Fruit fly (Drosophila melanogaster) whole organism, prepupa: ENCODE measurements around the gene Irbp.
A peak's percentile ranks its signal among the peaks of the same experiment; 100 is the strongest.

Experiments used
- Blimp-1 ChIP-seq: fragments of 200-800 bp; sonication (Bioruptor generic); optimal IDR thresholded peaks from 3 replicates; lab custom pipeline; 2017; ENCODE audit warnings: missing biosample characterization, missing genetic modification characterization, mild to moderate bottlenecking, moderate library complexity, missing genetic modification reagents
- CG10631 ChIP-seq: fragments of 200-800 bp; sonication (Bioruptor generic); optimal IDR thresholded peaks from 2 replicates; lab custom pipeline; 2016; ENCODE audit warnings: missing biosample characterization, missing genetic modification characterization
- CG11294 ChIP-seq: fragments of 200-800 bp; sonication (Bioruptor generic); IDR thresholded peaks from 2 replicates; pipeline ENCODE4 v1.3.6; 2022; ENCODE audit warnings: missing biosample characterization, missing genetic modification characterization
- CG11762 ChIP-seq: fragments of 200-800 bp; sonication (Bioruptor generic); optimal IDR thresholded peaks from 3 replicates; lab custom pipeline; 2016; ENCODE audit warnings: missing biosample characterization, missing genetic modification characterization; ENCODE audit not compliant: insufficient read depth
- CG11902 ChIP-seq: fragments of 200-800 bp; sonication (Bioruptor generic); optimal IDR thresholded peaks from 3 replicates; lab custom pipeline; 2016; ENCODE audit warnings: missing biosample characterization, missing genetic modification characterization
- CG15336 ChIP-seq: fragments of 200-800 bp; sonication (Bioruptor generic); IDR thresholded peaks from 2 replicates; pipeline ENCODE4 v1.3.6; 2022; ENCODE audit warnings: missing biosample characterization, missing genetic modification characterization
- CG1621 ChIP-seq: fragments of 200-800 bp; sonication (Bioruptor generic); optimal IDR thresholded peaks from 3 replicates; lab custom pipeline; 2018; ENCODE audit warnings: missing biosample characterization, mild to moderate bottlenecking, missing genetic modification characterization
- CG16779 ChIP-seq: fragments of 200-800 bp; sonication (Bioruptor generic); optimal IDR thresholded peaks from 3 replicates; lab custom pipeline; 2017; ENCODE audit warnings: missing biosample characterization, mild to moderate bottlenecking, missing genetic modification characterization
- CG3032 ChIP-seq: fragments of 200-800 bp; optimal IDR thresholded peaks from 2 replicates; lab custom pipeline; 2019; ENCODE audit warnings: missing biosample characterization, mild to moderate bottlenecking, missing genetic modification characterization, moderate library complexity
- CG34406 ChIP-seq: fragments of 200-800 bp; sonication (Bioruptor generic); optimal IDR thresholded peaks from 3 replicates; lab custom pipeline; 2016; ENCODE audit warnings: missing biosample characterization, missing genetic modification characterization
- CG3919 ChIP-seq: fragments of 200-800 bp; sonication (Bioruptor generic); optimal IDR thresholded peaks from 3 replicates; lab custom pipeline; 2016; ENCODE audit warnings: missing biosample characterization, missing genetic modification characterization
- CG4318 ChIP-seq: fragments of 200-800 bp; sonication (Bioruptor generic); optimal IDR thresholded peaks from 3 replicates; lab custom pipeline; 2017; ENCODE audit warnings: missing biosample characterization, mild to moderate bottlenecking, missing genetic modification characterization
- CG6163 ChIP-seq: fragments of 200-800 bp; sonication (Bioruptor generic); IDR thresholded peaks from 3 replicates; pipeline ENCODE4 v1.3.6; 2022; ENCODE audit warnings: missing biosample characterization, missing genetic modification characterization
- CG6808 ChIP-seq: fragments of 200-800 bp; sonication (Bioruptor generic); optimal IDR thresholded peaks from 3 replicates; lab custom pipeline; 2017; ENCODE audit warnings: missing biosample characterization, missing genetic modification characterization, mild to moderate bottlenecking, moderate library complexity, missing genetic modification reagents
- CG6854 ChIP-seq: fragments of 200-800 bp; sonication (Bioruptor generic); optimal IDR thresholded peaks from 2 replicates; lab custom pipeline; 2017; ENCODE audit warnings: missing biosample characterization, mild to moderate bottlenecking, missing genetic modification characterization
- CG8119 ChIP-seq: fragments of 200-800 bp; sonication (Bioruptor generic); IDR thresholded peaks from 3 replicates; pipeline ENCODE4 v1.3.6; 2022; ENCODE audit warnings: missing biosample characterization, missing genetic modification characterization
- CG8319 ChIP-seq: fragments of 200-800 bp; sonication (Bioruptor generic); optimal IDR thresholded peaks from 3 replicates; lab custom pipeline; 2016; ENCODE audit warnings: missing biosample characterization, missing genetic modification characterization
- CG8632 ChIP-seq: fragments of 200-800 bp; sonication (Bioruptor generic); optimal IDR thresholded peaks from 3 replicates; lab custom pipeline; 2016; ENCODE audit warnings: missing biosample characterization, missing genetic modification characterization
- Eip75B ChIP-seq: fragments of 200-800 bp; sonication (Bioruptor generic); optimal IDR thresholded peaks from 3 replicates; lab custom pipeline; 2016; ENCODE audit warnings: missing biosample characterization, missing genetic modification characterization
- Eip78C ChIP-seq: fragments of 200-800 bp; sonication (Bioruptor generic); peaks from one replicate; lab custom pipeline; 2016; ENCODE audit warnings: missing biosample characterization, missing genetic modification characterization
- Eip93F ChIP-seq: fragments of 200-800 bp; sonication (Bioruptor generic); optimal IDR thresholded peaks from 2 replicates; lab custom pipeline; 2016; ENCODE audit warnings: missing biosample characterization, mild to moderate bottlenecking, missing genetic modification characterization
- Ets21C ChIP-seq: fragments of 200-800 bp; sonication (Bioruptor generic); optimal IDR thresholded peaks from 3 replicates; lab custom pipeline; 2016; ENCODE audit warnings: missing biosample characterization, missing genetic modification characterization
- Ets96B ChIP-seq: fragments of 200-800 bp; optimal IDR thresholded peaks from 2 replicates; lab custom pipeline; 2019; ENCODE audit warnings: missing biosample characterization, mild to moderate bottlenecking, missing genetic modification characterization, moderate library complexity
- Hr39 ChIP-seq: fragments of 200-800 bp; sonication (Bioruptor generic); optimal IDR thresholded peaks from 2 replicates; lab custom pipeline; 2016; ENCODE audit warnings: missing biosample characterization, missing genetic modification characterization
- Smox ChIP-seq: fragments of 200-800 bp; sonication (Bioruptor generic); optimal IDR thresholded peaks from 3 replicates; lab custom pipeline; 2016; ENCODE audit warnings: missing biosample characterization, missing genetic modification characterization
- Sox102F ChIP-seq: fragments of 200-800 bp; sonication (Bioruptor generic); optimal IDR thresholded peaks from 2 replicates; lab custom pipeline; 2016; ENCODE audit warnings: missing biosample characterization, mild to moderate bottlenecking, missing genetic modification characterization
- Sox14 ChIP-seq: fragments of 200-800 bp; sonication (Bioruptor generic); optimal IDR thresholded peaks from 3 replicates; lab custom pipeline; 2016; ENCODE audit warnings: missing biosample characterization, missing genetic modification characterization
- Sox15 ChIP-seq: fragments of 200-800 bp; sonication (Bioruptor generic); optimal IDR thresholded peaks from 3 replicates; lab custom pipeline; 2016; ENCODE audit warnings: missing biosample characterization, missing genetic modification characterization
- acj6 ChIP-seq: fragments of 200-800 bp; sonication (Bioruptor generic); optimal IDR thresholded peaks from 3 replicates; lab custom pipeline; 2016; ENCODE audit warnings: missing biosample characterization, missing genetic modification characterization
- cyc ChIP-seq: fragments of 200-800 bp; sonication (Bioruptor generic); optimal IDR thresholded peaks from 3 replicates; lab custom pipeline; 2016; ENCODE audit warnings: missing biosample characterization, missing genetic modification characterization
- eg ChIP-seq: fragments of 200-800 bp; sonication (Bioruptor generic); IDR thresholded peaks from 3 replicates; pipeline ENCODE4 v1.3.6; 2022; ENCODE audit warnings: missing biosample characterization, missing genetic modification characterization
- esn ChIP-seq: fragments of 200-800 bp; sonication (Bioruptor generic); optimal IDR thresholded peaks from 2 replicates; lab custom pipeline; 2016; ENCODE audit warnings: missing biosample characterization, mild to moderate bottlenecking, missing genetic modification characterization, moderate library complexity
- fd59A ChIP-seq: fragments of 200-800 bp; sonication (Bioruptor generic); optimal IDR thresholded peaks from 2 replicates; lab custom pipeline; 2017; ENCODE audit warnings: missing biosample characterization, mild to moderate bottlenecking, missing genetic modification characterization, missing genetic modification reagents
- lz ChIP-seq: fragments of 200-800 bp; sonication (Bioruptor generic); optimal IDR thresholded peaks from 3 replicates; lab custom pipeline; 2016; ENCODE audit warnings: missing biosample characterization, missing genetic modification characterization
- net ChIP-seq: fragments of 200-800 bp; sonication (Bioruptor generic); optimal IDR thresholded peaks from 3 replicates; lab custom pipeline; 2016; ENCODE audit warnings: missing biosample characterization, missing genetic modification characterization
- salr ChIP-seq, 2 experiments: fragments of 200-800 bp; sonication (Bioruptor generic); optimal IDR thresholded peaks; 3 replicates each; lab custom pipeline; 2016 to 2018; ENCODE audit warnings: missing biosample characterization in 2 of 2, missing genetic modification characterization in 2 of 2, mild to moderate bottlenecking in 1 of 2
- ss ChIP-seq, 2 experiments: fragments of 200-800 bp; sonication (Bioruptor generic); optimal IDR thresholded peaks; 2 replicates in 1 of 2; 3 replicates in 1 of 2; lab custom pipeline; 2017 to 2018; ENCODE audit warnings: mild to moderate bottlenecking in 2 of 2, missing biosample characterization in 2 of 2, missing genetic modification characterization in 2 of 2, moderate library complexity in 1 of 2
- svp ChIP-seq: fragments of 200-800 bp; sonication (Bioruptor generic); peaks from one replicate; lab custom pipeline; 2016; ENCODE audit warnings: missing biosample characterization, missing genetic modification characterization
- topi ChIP-seq: fragments of 200-800 bp; sonication (Bioruptor generic); optimal IDR thresholded peaks from 3 replicates; lab custom pipeline; 2016; ENCODE audit warnings: missing biosample characterization, missing genetic modification characterization
- vri ChIP-seq: fragments of 200-800 bp; sonication (Bioruptor generic); optimal IDR thresholded peaks from 3 replicates; lab custom pipeline; 2016; ENCODE audit warnings: missing biosample characterization, mild to moderate bottlenecking, missing genetic modification characterization

Irbp gene

dm6 chr3R:11370805-11371204 lies 39.0 kb upstream of the Irbp start:
- no peak for TF ChIP-seq CG16779 (tag; lab: Kevin White, UChicago)
- TF ChIP-seq Eip78C = no peak
- TF ChIP-seq Ets96B (tag; lab: Kevin White, UChicago) = no peak
- TF ChIP-seq Eip93F = no peak
- no peak for TF ChIP-seq CG15336 (GFP tag; lab: Robert Waterston, UW)
- TF ChIP-seq CG1621 (tag; lab: Kevin White, UChicago) = no peak
- TF ChIP-seq CG34406 (GFP tag; lab: Kevin White, UChicago) = no peak
- no peak for TF ChIP-seq ss (GFP tag; optimal IDR thresholded peaks at IDR 0.05; lab: Kevin White, UChicago)
- no peak for TF ChIP-seq Sox14
- no peak for TF ChIP-seq CG10631 (GFP tag; lab: Kevin White, UChicago)
- TF ChIP-seq CG11902 = no peak
- no peak for TF ChIP-seq Smox (GFP tag; lab: Kevin White, UChicago)
- TF ChIP-seq CG3032 = no peak
- TF ChIP-seq salr (GFP tag; optimal IDR thresholded peaks at IDR 0.05; lab: Kevin White, UChicago) = no peak
- no peak for TF ChIP-seq CG4318 (GFP tag; lab: Kevin White, UChicago)
- no peak for TF ChIP-seq CG8319 (GFP tag; lab: Kevin White, UChicago)

dm6 chr3R:11372053-11373016 lies 37.5 kb upstream of the Irbp start:
- no peak for TF ChIP-seq Hr39
- TF ChIP-seq CG3032 = no peak
- TF ChIP-seq CG34406 (GFP tag; lab: Kevin White, UChicago) = no peak
- peak; percentile 57 for TF ChIP-seq CG3919
- 0 out of 3 replicates have a peak, but pooled peaks have one; percentile 34 for TF ChIP-seq CG6163 (GFP tag; lab: Robert Waterston, UW)
- no peak for TF ChIP-seq vri (GFP tag; lab: Kevin White, UChicago)
- peak; percentile 60 for TF ChIP-seq svp (GFP tag; lab: Kevin White, UChicago)
- TF ChIP-seq Sox102F (GFP tag; lab: Kevin White, UChicago) = peak; percentile 46
- TF ChIP-seq CG6808 = no peak
- TF ChIP-seq lz = no peak
- TF ChIP-seq CG8119 (GFP tag; lab: Robert Waterston, UW) = no peak
- TF ChIP-seq Eip78C = peak; percentile 35
- TF ChIP-seq net (GFP tag; lab: Kevin White, UChicago) = no peak
- no peak for TF ChIP-seq Ets21C (GFP tag; lab: Kevin White, UChicago)
- 0 out of 3 replicates have a peak, but pooled peaks have one; percentile 24 for TF ChIP-seq eg (GFP tag; lab: Robert Waterston, UW)
- TF ChIP-seq esn (GFP tag; lab: Kevin White, UChicago) = peak; percentile 24
- peak; percentile 20 for TF ChIP-seq topi (GFP tag; lab: Kevin White, UChicago)
- TF ChIP-seq CG15336 (GFP tag; lab: Robert Waterston, UW) = no peak
- TF ChIP-seq CG6854 = no peak

DNA sequence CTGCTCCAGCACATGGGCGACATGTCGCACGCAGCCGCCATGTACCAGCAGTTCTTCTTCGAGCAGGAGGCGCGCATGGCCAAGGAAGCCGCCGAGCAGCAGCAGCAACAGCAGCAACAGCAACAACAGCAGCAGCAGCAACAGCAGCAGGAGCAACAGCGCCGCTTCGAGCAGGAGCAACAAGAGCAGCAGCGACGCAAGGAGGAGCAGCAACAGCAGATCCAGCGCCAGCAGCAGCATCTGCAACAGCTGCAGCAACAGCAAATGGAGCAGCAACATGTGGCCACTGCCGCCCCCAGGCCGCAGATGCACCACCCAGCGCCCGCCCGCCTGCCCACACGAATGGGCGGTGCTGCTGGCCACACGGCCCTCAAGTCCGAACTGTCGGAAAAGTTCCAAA lies 34.7 kb upstream of the Irbp start:
- TF ChIP-seq Eip75B (GFP tag; lab: Kevin White, UChicago) (no peak), CG15336 (GFP tag; lab: Robert Waterston, UW) (no peak), CG11294 (GFP tag; lab: Robert Waterston, UW) (no peak), Blimp-1 (GFP tag; lab: Kevin White, UChicago) (no peak), Ets21C (GFP tag; lab: Kevin White, UChicago) (no peak), CG6854 (no peak), cyc (GFP tag; lab: Kevin White, UChicago) (no peak), Sox102F (GFP tag; lab: Kevin White, UChicago) (no peak), acj6 (GFP tag; lab: Kevin White, UChicago) (no peak), CG11762 (GFP tag; lab: Kevin White, UChicago) (no peak), CG11902 (no peak), svp (GFP tag; lab: Kevin White, UChicago) (no peak), lz (no peak), fd59A (GFP tag; lab: Kevin White, UChicago) (no peak), Sox15 (GFP tag; lab: Kevin White, UChicago) (no peak), CG8632 (GFP tag; lab: Kevin White, UChicago) (no peak)
